Worm (Caenorhabditis elegans): Measurements from ENCODE around the gene F54B11.8.

The F54B11.8 gene

ce11 chrX:13618574-13618973 lies 14.8 kb upstream of the F54B11.8 start, which contains the start of gene nlp-53:
Gene nlp-53, plus strand, starts transcription at chrX:13618874.
- TF ChIP-seq ceh-8 (GFP tag; optimal IDR thresholded peaks at IDR 0.05) (no peak), dsc-1 (tag; optimal IDR thresholded peaks at IDR 0.05) (no peak), sox-4 (tag; optimal IDR thresholded peaks at IDR 0.05) (no peak), nhr-85 (tag) (peak; percentile 36)

- TF ChIP-seq unc-30 (tag; optimal IDR thresholded peaks at IDR 0.05): no peak
- TF ChIP-seq nhr-19 (GFP tag; conservative IDR thresholded peaks at IDR 0.05): no peak
- no peak for TF ChIP-seq efl-3 (GFP tag; optimal IDR thresholded peaks at IDR 0.05)
- TF ChIP-seq lin-14 (GFP tag; optimal IDR thresholded peaks at IDR 0.05): peak; percentile 27
- peak; percentile 76 for TF ChIP-seq ceh-63 (GFP tag; optimal IDR thresholded peaks at IDR 0.05)
- TF ChIP-seq aly-2 (tag; optimal IDR thresholded peaks at IDR 0.05): no peak
- TF ChIP-seq rnt-1 (tag; optimal IDR thresholded peaks at IDR 0.05): no peak
- no peak for TF ChIP-seq nhr-77 (tag; optimal IDR thresholded peaks at IDR 0.05)
- TF ChIP-seq grh-1 (GFP tag; IDR thresholded peaks at IDR 0.05): no peak
- peak; percentile 4 for TF ChIP-seq dsc-1 (tag; optimal IDR thresholded peaks at IDR 0.05)
- no peak for TF ChIP-seq nhr-85 (tag)
Observed at ce11 chrX:13615181-13615580, 11.5 kb upstream of the F54B11.8 start.

DNA sequence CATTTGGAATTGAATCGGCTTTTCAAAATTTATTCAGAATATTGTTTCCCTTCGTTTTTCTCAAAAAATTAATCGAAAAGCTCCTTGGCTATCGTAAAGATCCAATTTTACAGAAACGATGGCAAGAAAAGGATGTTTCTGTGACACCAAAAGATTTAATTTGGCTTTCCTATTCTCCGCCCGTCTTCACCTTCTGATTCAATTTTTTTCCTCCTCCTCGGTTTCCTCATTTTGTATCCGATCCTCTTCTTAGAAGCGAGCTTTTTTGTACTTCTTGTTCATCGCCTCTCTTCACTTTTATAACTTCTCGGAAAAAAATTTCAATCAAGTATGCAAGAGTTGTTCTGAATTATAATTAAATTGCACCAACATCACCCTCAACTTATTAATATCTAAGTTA lies 6.3 kb upstream of the F54B11.8 start:
- TF ChIP-seq lsy-2 (tag; optimal IDR thresholded peaks at IDR 0.05) (no peak), lin-14 (GFP tag; optimal IDR thresholded peaks at IDR 0.05) (peak; percentile 11), fkh-10 (GFP tag; optimal IDR thresholded peaks at IDR 0.05) (peak; percentile 53), mab-9 (GFP tag; IDR thresholded peaks at IDR 0.05) (no peak)

ce11 chrX:13605854-13606253 lies 2.1 kb upstream of the F54B11.8 start:
- no peak for TF ChIP-seq fkh-4 (tag; optimal IDR thresholded peaks at IDR 0.05; ENCODE audit: borderline replicate concordance)
- TF ChIP-seq lin-39 (tag; optimal IDR thresholded peaks at IDR 0.05): no peak
- TF ChIP-seq aly-2 (tag; optimal IDR thresholded peaks at IDR 0.05): no peak
- no peak for TF ChIP-seq snu-23 (GFP tag; optimal IDR thresholded peaks at IDR 0.05)
- TF ChIP-seq skn-1 (tag; optimal IDR thresholded peaks at IDR 0.05): no peak
- TF ChIP-seq fkh-8 (tag; optimal IDR thresholded peaks at IDR 0.05): no peak
- TF ChIP-seq swsn-7 (tag; optimal IDR thresholded peaks at IDR 0.05): no peak
- no peak for TF ChIP-seq ztf-11 (tag; optimal IDR thresholded peaks at IDR 0.05)
- no peak for TF ChIP-seq C16A3.4 (tag; optimal IDR thresholded peaks at IDR 0.05)
- TF ChIP-seq nhr-20 (tag; optimal IDR thresholded peaks at IDR 0.05): no peak
- TF ChIP-seq pag-3 (tag; optimal IDR thresholded peaks at IDR 0.05; ENCODE audit: borderline replicate concordance, insufficient read depth): no peak
- TF ChIP-seq C34B4.2 (tag; optimal IDR thresholded peaks at IDR 0.05): no peak
- TF ChIP-seq fkh-10 (GFP tag; optimal IDR thresholded peaks at IDR 0.05): no peak
- no peak for TF ChIP-seq dpl-1 (GFP tag; optimal IDR thresholded peaks at IDR 0.05)
- no peak for TF ChIP-seq efl-1 (optimal IDR thresholded peaks at IDR 0.05)
- peak in 1 of 2 experiments; percentile 21 for TF ChIP-seq efl-1 (GFP tag; optimal IDR thresholded peaks at IDR 0.05 in 1 of 2)
- TF ChIP-seq mab-9 (GFP tag; IDR thresholded peaks at IDR 0.05): no peak
- TF ChIP-seq aha-1 (tag; optimal IDR thresholded peaks at IDR 0.05): no peak
- TF ChIP-seq irx-1 (tag; optimal IDR thresholded peaks at IDR 0.05): no peak
- TF ChIP-seq rnt-1 (tag; optimal IDR thresholded peaks at IDR 0.05): peak; percentile 6
- no peak for TF ChIP-seq hlh-17 (GFP tag; optimal IDR thresholded peaks at IDR 0.05; ENCODE audit: borderline replicate concordance)
- no peak for TF ChIP-seq ets-5 (GFP tag; IDR thresholded peaks at IDR 0.05)
- TF ChIP-seq nhr-77 (tag; optimal IDR thresholded peaks at IDR 0.05): no peak
- TF ChIP-seq elt-3 (tag; optimal IDR thresholded peaks at IDR 0.05): no peak
- no peak for TF ChIP-seq egl-27 (tag; optimal IDR thresholded peaks at IDR 0.05)
- no peak for TF ChIP-seq ceh-88 (GFP tag; IDR thresholded peaks at IDR 0.05)
- TF ChIP-seq jun-1 (tag; optimal IDR thresholded peaks at IDR 0.05): no peak
- TF ChIP-seq snpc-4 (tag; optimal IDR thresholded peaks at IDR 0.05): peak; percentile 73
